Worm (Caenorhabditis elegans) whole organism, late embryonic: ENCODE measurements around the gene gon-14.

Experiments used
- C38D4.7 ChIP-seq: fragments of 200-800 bp; sonication (Bioruptor generic); optimal IDR thresholded peaks from 2 replicates; lab custom pipeline; 2018; ENCODE audit warnings: mild to moderate bottlenecking, missing genetic modification characterization, moderate library complexity, missing compliant biosample characterization
- ama-1 ChIP-seq: fragments of 150-350 bp; optimal IDR thresholded peaks from 2 replicates; lab custom pipeline; 2014
- ceh-22 ChIP-seq: sonication (generic microtip); optimal IDR thresholded peaks from 2 replicates; lab custom pipeline; 2017; ENCODE audit warnings: missing biosample characterization, missing genetic modification characterization
- ceh-9 ChIP-seq: sonication (generic microtip); optimal IDR thresholded peaks from 2 replicates; lab custom pipeline; 2016; ENCODE audit warnings: mild to moderate bottlenecking, missing genetic modification characterization, inconsistent platforms, missing compliant biosample characterization
- dve-1 ChIP-seq: sonication (generic microtip); optimal IDR thresholded peaks from 2 replicates; lab custom pipeline; 2017; ENCODE audit warnings: antibody characterized with exemption, mild to moderate bottlenecking, missing genetic modification characterization, missing compliant biosample characterization
- fkh-10 ChIP-seq: fragments of 150-350 bp; optimal IDR thresholded peaks from 2 replicates; lab custom pipeline; 2014; ENCODE audit warnings: missing biosample characterization, missing genetic modification reagents, missing genetic modification characterization
- hlh-30 ChIP-seq: sonication (generic microtip); optimal IDR thresholded peaks from 2 replicates; lab custom pipeline; 2017; ENCODE audit warnings: antibody characterized with exemption, missing genetic modification characterization, missing compliant biosample characterization; ENCODE audit not compliant: insufficient read depth
- hlh-6 ChIP-seq: sonication (generic microtip); optimal IDR thresholded peaks from 2 replicates; lab custom pipeline; 2016; ENCODE audit warnings: missing genotype, missing genetic modification characterization, missing compliant biosample characterization
- pat-9 ChIP-seq: fragments of 200-800 bp; sonication (Bioruptor generic); optimal IDR thresholded peaks from 2 replicates; lab custom pipeline; 2018; ENCODE audit warnings: mild to moderate bottlenecking, missing genetic modification characterization, moderate library complexity, missing compliant biosample characterization
- pax-1 ChIP-seq: fragments of 150-350 bp; optimal IDR thresholded peaks from 2 replicates; lab custom pipeline; 2014; ENCODE audit warnings: missing biosample characterization, missing genetic modification characterization
- pha-2 ChIP-seq: sonication (generic microtip); optimal IDR thresholded peaks from 2 replicates; lab custom pipeline; 2017; ENCODE audit warnings: mild to moderate bottlenecking, missing genetic modification characterization, missing compliant biosample characterization
- pqm-1 ChIP-seq: sonication (generic microtip); optimal IDR thresholded peaks from 2 replicates; lab custom pipeline; 2016; ENCODE audit warnings: missing genetic modification characterization, missing compliant biosample characterization
- unc-86 ChIP-seq: sonication (generic microtip); optimal IDR thresholded peaks from 2 replicates; lab custom pipeline; 2016; ENCODE audit warnings: missing genetic modification characterization, missing compliant biosample characterization

DNA sequence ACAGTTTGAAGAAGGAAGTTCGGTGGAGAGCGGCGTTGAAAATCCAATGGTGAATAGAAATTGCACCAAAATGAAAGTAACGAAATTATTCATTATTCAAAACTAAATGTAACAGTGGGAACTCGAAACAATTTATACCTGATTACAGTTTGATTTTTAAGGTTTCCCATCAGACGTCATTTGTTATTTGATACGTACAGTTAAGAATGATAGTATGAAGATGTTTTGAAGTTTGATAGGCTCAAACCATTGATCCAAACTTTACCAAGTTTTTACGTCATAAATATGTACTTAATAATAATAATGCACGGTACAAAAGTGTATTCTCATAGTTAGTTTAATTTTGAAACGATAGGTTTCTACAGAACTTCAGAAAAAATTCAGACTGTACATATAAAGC lies 52.9 kb downstream of the gon-14 start, which contains the start of gene spp-20:
- TF ChIP-seq C38D4.7 (GFP tag; lab: Kevin White, UChicago), result no peak
- no peak for TF ChIP-seq pqm-1 (tag; lab: Kevin White, UChicago)
- TF ChIP-seq ama-1 (lab: Kevin White, UChicago), result no peak
- no peak for TF ChIP-seq pha-2 (tag; lab: Kevin White, UChicago)
- TF ChIP-seq fkh-10, result no peak
- no peak for TF ChIP-seq dve-1 (tag; lab: Kevin White, UChicago)
- no peak for TF ChIP-seq ceh-9 (tag; lab: Kevin White, UChicago)
- no peak for TF ChIP-seq hlh-30 (tag; lab: Kevin White, UChicago)
- TF ChIP-seq pat-9 (tag; lab: Kevin White, UChicago), result no peak
- no peak for TF ChIP-seq pax-1 (tag; lab: Kevin White, UChicago)
- no peak for TF ChIP-seq unc-86 (tag; lab: Kevin White, UChicago)
- no peak for TF ChIP-seq hlh-6
- no peak for TF ChIP-seq ceh-22 (tag; lab: Kevin White, UChicago)
